Fruit fly (Drosophila melanogaster): Measurements from ENCODE around the gene CG18745.

The CG18745 gene

dm6 chr3R:7809662-7810621 lies 24.0 kb upstream of the CG18745 start, which contains the start of the genes CG2993 and sgll (continued):
- TF ChIP-seq CG18476 (GFP tag; optimal IDR thresholded peaks at IDR 0.05) (peak; percentile 40), Bgb (GFP tag; IDR thresholded peaks at IDR 0.05; ENCODE audit: partially characterized antibody) (peak; percentile 51), Oaz (GFP tag; IDR thresholded peaks at IDR 0.05) (peak; percentile 85), ab (GFP tag; optimal IDR thresholded peaks at IDR 0.05) (peak; percentile 87), BEAF-32 (GFP tag; optimal IDR thresholded peaks at IDR 0.05) (peak; percentile 21), CG10321 (GFP tag; IDR thresholded peaks at IDR 0.05) (peak; percentile 52; the same call in 1 of the 2 replicates), Max (GFP tag; optimal IDR thresholded peaks at IDR 0.05) (peak; percentile 73), dan (GFP tag; IDR thresholded peaks at IDR 0.05) (peak; percentile 46; the same call in 1 of the 2 replicates), CG12659 (GFP tag; optimal IDR thresholded peaks at IDR 0.05) (peak; percentile 81), CkIIα-i1 (GFP tag; IDR thresholded peaks at IDR 0.05) (no peak), crol (GFP tag; IDR thresholded peaks at IDR 0.05) (no peak), Hr39 (optimal IDR thresholded peaks at IDR 0.05) (no peak), CG12071 (GFP tag; optimal IDR thresholded peaks at IDR 0.05) (peak; percentile 49), CG17568 (GFP tag; optimal IDR thresholded peaks at IDR 0.05) (no peak), disco-r (GFP tag; optimal IDR thresholded peaks at IDR 0.05) (peak; percentile 82), tll (GFP tag; optimal IDR thresholded peaks at IDR 0.05) (no peak), CG32767 (GFP tag; IDR thresholded peaks at IDR 0.05) (no peak; the same call in 1 of the 2 replicates), Ets97D (GFP tag; optimal IDR thresholded peaks at IDR 0.05) (peak; percentile 78), ato (GFP tag; IDR thresholded peaks at IDR 0.05; ENCODE audit: partially characterized antibody) (no peak; the same call in 1 of the 2 replicates), CG17359 (tag; optimal IDR thresholded peaks at IDR 0.05) (peak; percentile 92), sd (tag; optimal IDR thresholded peaks at IDR 0.05) (peak; percentile 94), crp (GFP tag; optimal IDR thresholded peaks at IDR 0.05) (peak in 1 of 2 experiments; percentile 41), sob (GFP tag; IDR thresholded peaks at IDR 0.05) (peak; percentile 92), onecut (GFP tag; IDR thresholded peaks at IDR 0.05) (peak; percentile 92), lov (optimal IDR thresholded peaks at IDR 0.05) (no peak), lov (GFP tag; IDR thresholded peaks at IDR 0.05) (peak; percentile 88), HLH3B (GFP tag; IDR thresholded peaks at IDR 0.05) (peak; percentile 90), Drgx (GFP tag; IDR thresholded peaks at IDR 0.05) (peak; percentile 28; the same call in 1 of the 2 replicates), Neu2 (GFP tag; optimal IDR thresholded peaks at IDR 0.05; ENCODE audit: borderline replicate concordance) (peak; percentile 55), lab (GFP tag; optimal IDR thresholded peaks at IDR 0.05) (peak; percentile 80), CG1529 (GFP tag; optimal IDR thresholded peaks at IDR 0.05) (peak; percentile 63), CG10267 (tag; optimal IDR thresholded peaks at IDR 0.05) (peak; percentile 78), tio (GFP tag; optimal IDR thresholded peaks at IDR 0.05) (peak; percentile 89), ara (GFP tag; IDR thresholded peaks at IDR 0.05) (peak; percentile 82), CG13424 (tag; optimal IDR thresholded peaks at IDR 0.05) (peak; percentile 71), CG10147 (GFP tag; optimal IDR thresholded peaks at IDR 0.05) (no peak), CG7928 (GFP tag; optimal IDR thresholded peaks at IDR 0.05) (peak; percentile 58), Dbx (GFP tag; IDR thresholded peaks at IDR 0.05) (peak; percentile 96), scrt (GFP tag; optimal IDR thresholded peaks at IDR 0.05) (peak; percentile 18), CG11695 (GFP tag; IDR thresholded peaks at IDR 0.05) (no peak), Nf-YB (GFP tag; optimal IDR thresholded peaks at IDR 0.05) (no peak), gem (tag; optimal IDR thresholded peaks at IDR 0.05) (peak; percentile 89), Atf-2 (GFP tag; optimal IDR thresholded peaks at IDR 0.05) (peak; percentile 95), CG2678 (tag; optimal IDR thresholded peaks at IDR 0.05) (peak; percentile 71), CG11398 (GFP tag; optimal IDR thresholded peaks at IDR 0.05) (peak; percentile 82), sc (optimal IDR thresholded peaks at IDR 0.05) (no peak), sc (GFP tag; optimal IDR thresholded peaks at IDR 0.05) (peak; percentile 85)
